Worm (Caenorhabditis elegans) whole organism, L1 larva: ENCODE results near the gene W02D7.6.

Experiments
- C16A3.4 ChIP-seq: fragments of 150-350 bp; optimal IDR thresholded peaks from 2 replicates; lab custom pipeline; 2014; ENCODE audit warnings: missing biosample characterization, missing genetic modification characterization
- C34B4.2 ChIP-seq: sonication (generic microtip); optimal IDR thresholded peaks from 2 replicates; lab custom pipeline; 2017; ENCODE audit warnings: mild to moderate bottlenecking, missing genetic modification characterization, missing compliant biosample characterization
- F16B12.6 ChIP-seq: fragments of 150-350 bp; optimal IDR thresholded peaks from 2 replicates; lab custom pipeline; 2014; ENCODE audit warnings: missing biosample characterization, missing genetic modification characterization
- aha-1 ChIP-seq: fragments of 150-350 bp; optimal IDR thresholded peaks from 2 replicates; lab custom pipeline; 2014; ENCODE audit warnings: missing biosample characterization, missing genetic modification characterization
- alr-1 ChIP-seq: fragments of 200-800 bp; sonication (Bioruptor generic); optimal IDR thresholded peaks from 2 replicates; lab custom pipeline; 2018; ENCODE audit warnings: borderline replicate concordance, mild to moderate bottlenecking, missing genetic modification characterization, missing compliant biosample characterization
- ama-1 ChIP-seq: fragments of 150-350 bp; optimal IDR thresholded peaks from 2 replicates; lab custom pipeline; 2014
- ceh-90 ChIP-seq: sonication (generic microtip); optimal IDR thresholded peaks from 2 replicates; lab custom pipeline; 2016; ENCODE audit warnings: missing genetic modification characterization, missing compliant biosample characterization
- dsc-1 ChIP-seq: sonication (generic microtip); optimal IDR thresholded peaks from 2 replicates; lab custom pipeline; 2016; ENCODE audit warnings: mild to moderate bottlenecking, missing genetic modification characterization, missing compliant biosample characterization
- efl-1 ChIP-seq, 4 experiments: fragments of 150-350 bp; optimal IDR thresholded peaks in 3 of 4; peaks in 1 of 4; 1 replicate in 1 of 4; 2 replicates in 3 of 4; lab custom pipeline; 2014; ENCODE audit warnings: missing biosample characterization in 2 of 4, missing genetic modification characterization in 2 of 4, missing genetic modification reagents in 2 of 4
- efl-3 ChIP-seq: fragments of 200-800 bp; sonication (Bioruptor generic); optimal IDR thresholded peaks from 2 replicates; lab custom pipeline; 2018; ENCODE audit warnings: mild to moderate bottlenecking, missing genetic modification characterization, missing compliant biosample characterization
- egl-13 ChIP-seq: sonication (generic microtip); optimal IDR thresholded peaks from 2 replicates; lab custom pipeline; 2016; ENCODE audit warnings: missing genotype, missing genetic modification reagents, missing genetic modification characterization, missing compliant biosample characterization
- ets-5 ChIP-seq: fragments of 200-800 bp; sonication (Bioruptor generic); IDR thresholded peaks from 2 replicates; pipeline ENCODE4 v1.3.6; 2022; ENCODE audit warnings: missing genetic modification characterization, missing compliant biosample characterization
- fkh-10 ChIP-seq: sonication (generic microtip); optimal IDR thresholded peaks from 2 replicates; lab custom pipeline; 2017; ENCODE audit warnings: missing biosample characterization, missing genetic modification reagents, missing genetic modification characterization
- fos-1 ChIP-seq: fragments of 150-350 bp; optimal IDR thresholded peaks from 2 replicates; lab custom pipeline; 2014; ENCODE audit warnings: missing biosample characterization, missing genetic modification characterization
- hlh-17 ChIP-seq: fragments of 200-800 bp; sonication (Bioruptor generic); optimal IDR thresholded peaks from 2 replicates; lab custom pipeline; 2018; ENCODE audit warnings: missing genetic modification characterization, mild to moderate bottlenecking, missing compliant biosample characterization, moderate library complexity, borderline replicate concordance
- hlh-4 ChIP-seq: sonication (generic microtip); optimal IDR thresholded peaks from 2 replicates; lab custom pipeline; 2016; ENCODE audit warnings: mild to moderate bottlenecking, missing genetic modification characterization, missing compliant biosample characterization
- isw-1 ChIP-seq: fragments of 200-800 bp; sonication (Bioruptor generic); IDR thresholded peaks from 2 replicates; pipeline ENCODE4 v1.3.6; 2022; ENCODE audit warnings: missing genetic modification characterization, missing compliant biosample characterization
- jun-1 ChIP-seq: fragments of 150-350 bp; optimal IDR thresholded peaks from 2 replicates; lab custom pipeline; 2014; ENCODE audit warnings: missing biosample characterization, missing genetic modification reagents, missing genetic modification characterization
- lin-13 ChIP-seq: fragments of 150-350 bp; optimal IDR thresholded peaks from 2 replicates; lab custom pipeline; 2014; ENCODE audit warnings: missing biosample characterization, missing genetic modification reagents, missing genetic modification characterization
- lin-35 ChIP-seq, 2 experiments: fragments of 150-350 bp; optimal IDR thresholded peaks; 2 replicates each; lab custom pipeline; 2014; ENCODE audit warnings: missing biosample characterization in 2 of 2, missing genetic modification characterization in 2 of 2, missing genetic modification reagents in 2 of 2
- mef-2 ChIP-seq: fragments of 150-350 bp; optimal IDR thresholded peaks from 2 replicates; lab custom pipeline; 2014; ENCODE audit warnings: missing biosample characterization, missing genetic modification characterization
- mep-1 ChIP-seq: fragments of 150-350 bp; optimal IDR thresholded peaks from 2 replicates; lab custom pipeline; 2014; ENCODE audit warnings: missing biosample characterization, missing genetic modification characterization
- nhr-11 ChIP-seq: fragments of 150-350 bp; optimal IDR thresholded peaks from 2 replicates; lab custom pipeline; 2014; ENCODE audit warnings: missing biosample characterization, missing genetic modification characterization
- nhr-237 ChIP-seq: fragments of 150-350 bp; optimal IDR thresholded peaks from 2 replicates; lab custom pipeline; 2014; ENCODE audit warnings: missing biosample characterization, missing genetic modification characterization
- nhr-76 ChIP-seq: sonication (generic microtip); optimal IDR thresholded peaks from 2 replicates; lab custom pipeline; 2017; ENCODE audit warnings: missing biosample characterization, missing genetic modification characterization
- nhr-77 ChIP-seq: fragments of 150-350 bp; optimal IDR thresholded peaks from 2 replicates; lab custom pipeline; 2014; ENCODE audit warnings: missing biosample characterization, missing genetic modification characterization
- nhr-84 ChIP-seq: sonication (generic microtip); optimal IDR thresholded peaks from 2 replicates; lab custom pipeline; 2017; ENCODE audit warnings: missing biosample characterization, missing genetic modification characterization
- pag-3 ChIP-seq: sonication (generic microtip); optimal IDR thresholded peaks from 2 replicates; lab custom pipeline; 2017; ENCODE audit warnings: missing genetic modification characterization, mild to moderate bottlenecking, missing compliant biosample characterization, antibody characterized with exemption, borderline replicate concordance; ENCODE audit not compliant: insufficient read depth
- skn-1 ChIP-seq: fragments of 150-350 bp; optimal IDR thresholded peaks from 2 replicates; lab custom pipeline; 2014; ENCODE audit warnings: missing biosample characterization, missing genetic modification characterization
- snpc-4 ChIP-seq: fragments of 150-350 bp; optimal IDR thresholded peaks from 2 replicates; lab custom pipeline; 2014; ENCODE audit warnings: missing biosample characterization, missing genetic modification characterization
- snu-23 ChIP-seq: sonication (generic microtip); optimal IDR thresholded peaks from 2 replicates; lab custom pipeline; 2016; ENCODE audit warnings: missing genetic modification characterization, missing compliant biosample characterization
- sox-4 ChIP-seq: sonication (generic microtip); optimal IDR thresholded peaks from 2 replicates; lab custom pipeline; 2016; ENCODE audit warnings: missing genetic modification characterization, missing compliant biosample characterization
- tbx-2 ChIP-seq: sonication (generic microtip); optimal IDR thresholded peaks from 2 replicates; lab custom pipeline; 2016; ENCODE audit warnings: missing genetic modification characterization, missing compliant biosample characterization
- unc-130 ChIP-seq: fragments of 150-350 bp; optimal IDR thresholded peaks from 2 replicates; lab custom pipeline; 2017; ENCODE audit warnings: missing biosample characterization, missing genetic modification characterization, inconsistent platforms
- unc-62 ChIP-seq: fragments of 150-350 bp; optimal IDR thresholded peaks from 2 replicates; lab custom pipeline; 2014; ENCODE audit warnings: missing biosample characterization, missing genetic modification reagents, missing genetic modification characterization
- zip-4 ChIP-seq: fragments of 200-800 bp; sonication (Bioruptor generic); optimal IDR thresholded peaks from 2 replicates; lab custom pipeline; 2018; ENCODE audit warnings: mild to moderate bottlenecking, missing genetic modification characterization, moderate library complexity, missing compliant biosample characterization
- ztf-11 ChIP-seq, 2 experiments: sonication (generic microtip); optimal IDR thresholded peaks; 2 replicates each; lab custom pipeline; 2016 to 2017; ENCODE audit warnings: missing genetic modification characterization in 2 of 2, missing biosample characterization in 1 of 2, missing compliant biosample characterization in 1 of 2
- ztf-4 ChIP-seq: fragments of 150-350 bp; optimal IDR thresholded peaks from 2 replicates; lab custom pipeline; 2014; ENCODE audit warnings: missing biosample characterization, missing genetic modification characterization

Gene W02D7.6

ce11 chrV:8299191-8299854 is 2.0 kb downstream of the W02D7.6 start, which contains the start of gene W02D7.5:
Gene W02D7.5 (minus strand): TSS chrV:8299241.
- TF ChIP-seq ztf-11 (tag; optimal IDR thresholded peaks at IDR 0.05; lab: Kevin White, UChicago) (no peak), efl-1 (optimal IDR thresholded peaks at IDR 0.05; lab: Kevin White, UChicago) (no peak), efl-1 (GFP tag; optimal IDR thresholded peaks at IDR 0.05 in 1 of 2; lab: Kevin White, UChicago) (peak in 1 of 2 experiments; percentile 69), hlh-4 (tag; lab: Kevin White, UChicago) (peak; percentile 68)

ce11 chrV:8297504-8297903 is 3.8 kb downstream of the W02D7.6 start, which contains the start of gene W02D7.4:
Gene W02D7.4 (minus strand): TSS chrV:8297604.
- TF ChIP-seq isw-1 (no peak), jun-1 (tag; lab: Kevin White, UChicago) (no peak), fkh-10 (GFP tag; lab: Kevin White, UChicago) (no peak), ets-5 (GFP tag; lab: Robert Waterston, UW) (no peak), lin-13 (no peak), fos-1 (tag; lab: Kevin White, UChicago) (no peak), dsc-1 (tag; lab: Kevin White, UChicago) (no peak), nhr-84 (tag; lab: Kevin White, UChicago) (no peak), C34B4.2 (tag; lab: Kevin White, UChicago) (no peak), unc-62 (GFP tag; lab: Kevin White, UChicago) (no peak), nhr-76 (no peak), hlh-4 (tag; lab: Kevin White, UChicago) (no peak), efl-3 (GFP tag; lab: Kevin White, UChicago) (no peak)

ce11 chrV:8295866-8296265 is 5.4 kb downstream of the W02D7.6 start, which contains the start of gene smex-1:
Gene smex-1 (minus strand): TSS chrV:8295966.
- no peak for TF ChIP-seq sox-4 (tag; lab: Kevin White, UChicago)
- TF ChIP-seq mep-1 (tag; lab: Kevin White, UChicago), result no peak
- TF ChIP-seq fkh-10 (GFP tag; lab: Kevin White, UChicago), result no peak
- no peak for TF ChIP-seq ztf-11 (tag; optimal IDR thresholded peaks at IDR 0.05; lab: Kevin White, UChicago)
- TF ChIP-seq C16A3.4 (tag; lab: Kevin White, UChicago), result no peak
- TF ChIP-seq alr-1 (tag; lab: Kevin White, UChicago), result no peak
- no peak for TF ChIP-seq hlh-17 (GFP tag; lab: Kevin White, UChicago)
- no peak for TF ChIP-seq nhr-237 (tag; lab: Kevin White, UChicago)
- no peak for TF ChIP-seq F16B12.6 (tag; lab: Kevin White, UChicago)
- TF ChIP-seq nhr-11 (tag; lab: Kevin White, UChicago), result no peak
- no peak for TF ChIP-seq mef-2 (tag; lab: Kevin White, UChicago)
- no peak for TF ChIP-seq fos-1 (tag; lab: Kevin White, UChicago)
- no peak for TF ChIP-seq nhr-84 (tag; lab: Kevin White, UChicago)
- TF ChIP-seq ama-1 (lab: Kevin White, UChicago), result no peak
- TF ChIP-seq, all 84 proteins: peak for 0

- TF ChIP-seq egl-13 (no peak), snpc-4 (tag; lab: Kevin White, UChicago) (no peak), zip-4 (GFP tag; lab: Kevin White, UChicago) (no peak), ets-5 (GFP tag; lab: Robert Waterston, UW) (no peak), tbx-2 (no peak), lin-35 (GFP tag; optimal IDR thresholded peaks at IDR 0.05; lab: Kevin White, UChicago) (no peak), pag-3 (tag; lab: Kevin White, UChicago) (no peak), hlh-4 (tag; lab: Kevin White, UChicago) (no peak), ztf-4 (tag; lab: Kevin White, UChicago) (no peak), nhr-77 (tag; lab: Kevin White, UChicago) (no peak), aha-1 (tag; lab: Kevin White, UChicago) (no peak), C34B4.2 (tag; lab: Kevin White, UChicago) (no peak), snu-23 (GFP tag; lab: Kevin White, UChicago) (no peak), ama-1 (lab: Kevin White, UChicago) (no peak), unc-130 (no peak), ceh-90 (tag; lab: Kevin White, UChicago) (no peak), sox-4 (tag; lab: Kevin White, UChicago) (no peak), skn-1 (tag; lab: Kevin White, UChicago) (no peak), mep-1 (tag; lab: Kevin White, UChicago) (no peak)
Measured at ce11 chrV:8291764-8292163, 9.5 kb downstream of the W02D7.6 start, which contains the start of gene srg-33. Gene srg-33 (plus strand): TSS chrV:8292064.
